Fruit fly (Drosophila melanogaster) whole organism, larva: ENCODE data around the gene CG4546.

ENCODE experiments used
- noc ChIP-seq: fragments of 200-800 bp; sonication (Bioruptor generic); optimal IDR thresholded peaks from 3 replicates; lab custom pipeline; 2019; ENCODE audit warnings: missing biosample characterization, mild to moderate bottlenecking, missing genetic modification characterization, moderate library complexity

The CG4546 gene

dm6 chr3R:15846234-15846633 lies at the start of gene CG4546:
TSS of gene CG4546 (plus strand) at chr3R:15846534.
- no peak for TF ChIP-seq noc (tag; lab: Kevin White, UChicago)

DNA sequence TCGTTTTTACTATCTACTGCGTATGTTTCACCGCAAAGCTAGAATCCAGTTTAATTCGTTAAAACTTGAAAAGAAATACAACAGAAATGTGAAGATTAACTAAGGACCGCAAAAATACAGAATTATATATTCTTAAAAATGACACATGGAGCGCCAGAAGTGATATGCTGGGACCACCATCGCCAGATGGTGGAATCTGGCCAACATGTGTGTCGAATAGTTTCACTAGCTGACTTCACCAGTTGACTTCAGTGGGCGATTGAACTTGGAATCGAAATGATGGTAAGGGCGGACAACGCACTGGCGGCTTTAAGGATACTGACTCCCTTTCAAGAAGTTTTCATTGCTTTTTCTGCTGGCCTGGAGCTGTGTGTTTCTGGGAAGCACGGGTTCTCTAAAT lies 44.3 kb upstream of the CG4546 start, which contains the start of gene CG9593:
Gene CG9593, plus strand, starts transcription at position 270 of the 400 bp plus-strand sequence.
- no peak for TF ChIP-seq noc (tag; lab: Kevin White, UChicago)

DNA sequence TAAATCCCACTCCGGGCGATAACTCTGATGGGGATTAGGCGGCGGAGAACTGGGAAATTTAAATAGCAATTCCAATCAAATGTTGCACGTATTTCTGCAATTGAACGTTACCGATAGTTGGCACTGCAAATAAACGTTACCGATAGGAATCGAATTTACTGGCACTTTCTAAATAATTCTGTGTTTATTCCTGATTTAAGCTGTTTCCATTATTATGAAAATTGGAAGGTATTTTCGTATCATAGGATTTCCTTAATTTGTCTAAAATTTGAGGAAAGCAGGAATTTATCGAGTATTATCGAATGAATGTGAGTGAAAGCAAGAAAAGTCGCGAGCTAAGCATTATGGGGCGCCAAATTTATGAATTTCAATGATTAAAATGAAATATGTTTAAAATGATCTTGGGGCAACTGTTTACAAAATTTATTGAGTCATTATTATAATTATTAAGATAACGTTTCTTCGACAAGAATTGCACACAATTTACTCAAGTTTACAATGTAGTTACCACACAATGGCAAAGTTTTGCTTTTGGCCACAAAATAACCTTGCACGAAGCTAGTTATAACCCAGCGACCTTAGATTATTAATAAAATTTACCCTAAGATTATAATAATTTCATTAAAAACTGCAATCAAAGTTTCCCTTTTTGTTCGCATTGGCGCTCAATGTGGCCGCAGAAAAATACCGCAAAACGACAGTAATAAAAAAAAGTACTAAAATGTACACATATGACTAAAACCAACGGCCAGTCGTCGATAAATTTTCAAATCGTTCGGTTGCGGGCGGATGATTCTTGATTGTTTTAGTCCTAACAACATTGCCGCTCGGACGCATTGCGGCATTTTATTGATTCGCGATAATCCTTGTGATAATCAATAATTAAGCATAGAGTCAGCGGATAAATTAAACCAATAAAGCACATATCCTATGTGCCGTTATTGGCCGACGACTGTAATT lies 42.6 kb upstream of the CG4546 start, which contains the start of gene alpha-Man-IIb:
Gene alpha-Man-IIb, plus strand, starts transcription at position 747 of the 960 bp plus-strand sequence.
- no peak for TF ChIP-seq noc (tag; lab: Kevin White, UChicago)

DNA sequence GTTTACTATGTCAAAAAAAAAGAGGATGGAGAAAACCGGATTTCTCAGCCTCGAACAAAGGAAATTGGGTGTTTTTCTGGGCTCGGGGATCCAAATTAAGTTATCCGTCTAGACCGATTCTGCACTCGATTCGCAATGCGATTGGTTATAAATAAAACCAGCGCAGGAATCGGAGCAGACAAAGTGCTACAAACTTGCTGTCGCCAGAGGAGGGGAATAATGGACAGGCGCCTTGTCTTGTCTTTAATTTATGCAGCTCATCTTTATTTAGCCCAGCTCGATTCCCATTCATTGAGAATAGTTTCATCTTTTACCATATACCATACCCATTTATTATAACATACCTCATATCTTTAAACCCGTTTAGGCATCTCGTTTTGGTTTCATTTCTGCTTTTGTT lies 41.7 kb upstream of the CG4546 start:
- TF ChIP-seq noc (tag; lab: Kevin White, UChicago), result no peak

DNA sequence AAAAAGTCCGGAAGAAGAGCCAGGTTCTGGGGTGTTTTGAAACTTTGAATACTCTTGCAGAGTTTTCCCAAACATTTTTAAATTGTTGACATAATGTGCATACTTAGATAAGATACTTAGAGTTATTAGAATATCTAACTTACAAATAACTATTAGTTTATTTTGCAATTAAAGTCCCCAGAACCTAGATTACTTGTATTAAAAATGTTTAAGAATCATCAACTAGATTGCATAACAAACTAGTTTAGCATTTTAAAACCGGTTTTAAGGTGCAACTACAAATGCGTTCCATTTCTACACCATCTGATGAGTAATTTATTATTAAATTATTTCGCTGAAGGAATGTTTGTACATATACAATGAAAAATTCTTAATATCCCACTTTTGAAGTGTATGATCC lies 40.0 kb upstream of the CG4546 start:
- no peak for TF ChIP-seq noc (tag; lab: Kevin White, UChicago)

DNA sequence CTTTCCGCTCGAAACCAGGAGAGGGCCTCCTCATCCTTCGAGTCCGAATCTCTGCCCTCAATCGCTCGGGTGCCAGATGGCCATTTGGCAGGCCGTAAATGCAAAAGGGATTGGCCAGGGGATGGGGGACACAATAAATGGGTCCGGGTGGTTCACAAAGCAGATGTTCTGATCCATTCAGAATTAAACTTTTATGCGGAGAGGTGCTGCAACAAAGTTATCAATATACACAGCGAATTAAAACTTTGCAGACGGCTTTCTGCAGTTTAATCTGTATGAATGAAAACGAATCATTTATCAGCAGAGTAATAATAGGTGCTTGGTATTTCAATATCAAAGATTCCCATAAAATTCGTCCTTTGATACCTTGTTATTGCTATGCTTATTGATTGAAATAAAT lies 39.0 kb upstream of the CG4546 start:
- no peak for TF ChIP-seq noc (tag; lab: Kevin White, UChicago)

- no peak for TF ChIP-seq noc (tag; lab: Kevin White, UChicago)
These were observed 38.4 kb upstream of the CG4546 start for dm6 chr3R:15807877-15808381.

DNA sequence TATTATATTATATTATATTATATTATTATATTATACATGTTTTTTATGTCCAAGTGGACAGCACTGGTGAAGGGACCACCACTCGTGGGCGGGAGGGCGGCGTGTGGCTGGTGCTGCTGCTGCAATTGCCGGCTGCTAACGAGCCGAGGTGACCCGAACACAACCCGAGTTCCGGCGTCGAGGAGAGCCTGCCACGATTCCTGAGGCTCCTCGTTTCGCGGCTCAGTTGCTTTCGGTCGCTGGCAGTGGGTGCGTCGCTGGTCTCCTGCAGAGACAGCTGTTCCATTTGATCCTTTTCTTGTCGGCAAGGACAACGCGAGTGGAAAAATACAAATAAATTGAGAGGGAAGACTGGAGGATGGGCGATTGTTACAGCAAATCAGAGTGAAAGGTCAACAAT lies 36.0 kb upstream of the CG4546 start:
- TF ChIP-seq noc (tag; lab: Kevin White, UChicago), result no peak

DNA sequence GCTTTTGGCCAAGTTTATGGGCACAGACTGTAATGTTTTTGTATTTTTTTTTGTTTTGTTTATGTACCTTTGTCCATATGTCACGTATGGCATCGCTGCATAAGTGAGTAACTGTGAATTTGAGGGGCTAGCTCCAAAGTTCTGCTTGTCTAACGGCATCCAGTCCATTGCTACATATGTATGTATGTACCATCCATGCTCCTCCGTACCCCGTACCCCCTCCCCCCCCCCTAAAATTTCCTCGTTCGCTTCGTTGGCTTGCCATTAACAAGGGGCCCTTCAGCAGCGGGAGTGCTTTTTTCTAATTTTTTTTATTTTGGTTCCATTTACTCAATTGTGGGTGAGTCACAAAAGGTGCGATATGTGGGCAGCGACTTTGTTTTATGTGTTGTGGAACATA lies 32.2 kb upstream of the CG4546 start:
- no peak for TF ChIP-seq noc (tag; lab: Kevin White, UChicago)

- TF ChIP-seq noc (tag; lab: Kevin White, UChicago), result no peak
These were observed 30.1 kb upstream of the CG4546 start for dm6 chr3R:15816276-15816675.

- no peak for TF ChIP-seq noc (tag; lab: Kevin White, UChicago)
These were observed 20.8 kb upstream of the CG4546 start, which contains the start of gene CG4576 for dm6 chr3R:15825521-15825920. TSS of gene CG4576 (plus strand) at chr3R:15825747.

dm6 chr3R:15827559-15827958 lies 18.8 kb upstream of the CG4546 start:
- TF ChIP-seq noc (tag; lab: Kevin White, UChicago), result no peak

DNA sequence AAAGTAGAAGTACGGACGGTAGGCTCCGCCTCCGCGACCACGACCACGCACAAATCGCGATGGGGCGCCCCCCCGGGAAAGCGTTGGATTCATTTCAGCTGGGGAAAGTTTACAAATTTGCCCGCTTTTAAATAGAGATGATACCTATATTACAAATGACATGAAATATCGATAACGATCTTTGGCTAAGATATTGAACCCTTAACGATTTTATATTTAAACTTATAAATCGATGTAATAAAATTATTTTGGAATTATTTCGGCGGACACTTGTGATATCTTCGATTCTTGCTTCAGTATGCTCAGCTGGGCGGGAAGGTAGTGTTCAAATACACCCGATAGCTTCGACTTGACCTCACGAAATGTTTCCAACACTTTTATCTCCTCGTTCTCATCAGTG lies 13.8 kb upstream of the CG4546 start, which contains the start of gene rec:
Gene rec, minus strand, starts transcription at position 108 of the 400 bp plus-strand sequence.
- TF ChIP-seq noc (tag; lab: Kevin White, UChicago), result no peak

DNA sequence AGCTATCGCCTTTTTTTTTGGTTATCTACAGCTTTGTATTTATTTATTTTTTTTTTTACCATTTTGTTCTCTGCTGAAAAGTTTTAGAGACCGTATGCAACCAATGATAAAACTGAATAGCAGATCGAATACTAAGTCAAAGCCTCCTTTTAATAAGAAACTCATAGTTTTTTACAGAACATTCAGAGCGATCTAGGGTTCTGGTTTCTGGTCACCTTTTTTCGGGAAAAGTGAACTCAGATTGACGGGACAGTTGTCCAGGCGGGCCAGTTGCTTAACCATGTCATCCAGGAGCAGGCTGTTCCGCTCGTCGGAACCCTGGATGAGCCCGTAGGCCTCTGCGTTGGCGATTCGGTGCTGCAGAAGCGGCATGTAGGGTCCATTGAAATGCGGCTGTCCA lies 13.0 kb upstream of the CG4546 start, which contains the start of gene CG43318:
Gene CG43318, minus strand, starts transcription at position 101 of the 400 bp plus-strand sequence.
- no peak for TF ChIP-seq noc (tag; lab: Kevin White, UChicago)

- no peak for TF ChIP-seq noc (tag; lab: Kevin White, UChicago)
These were observed 11.8 kb upstream of the CG4546 start, which contains the start of the genes CG43317 and Arpc3A for dm6 chr3R:15834375-15835031. TSS of gene CG43317 (minus strand) at chr3R:15834425. TSS of gene Arpc3A (plus strand) at chr3R:15834648.
